Worm (Caenorhabditis elegans): ENCODE results near the gene ZK632.14.

DNA sequence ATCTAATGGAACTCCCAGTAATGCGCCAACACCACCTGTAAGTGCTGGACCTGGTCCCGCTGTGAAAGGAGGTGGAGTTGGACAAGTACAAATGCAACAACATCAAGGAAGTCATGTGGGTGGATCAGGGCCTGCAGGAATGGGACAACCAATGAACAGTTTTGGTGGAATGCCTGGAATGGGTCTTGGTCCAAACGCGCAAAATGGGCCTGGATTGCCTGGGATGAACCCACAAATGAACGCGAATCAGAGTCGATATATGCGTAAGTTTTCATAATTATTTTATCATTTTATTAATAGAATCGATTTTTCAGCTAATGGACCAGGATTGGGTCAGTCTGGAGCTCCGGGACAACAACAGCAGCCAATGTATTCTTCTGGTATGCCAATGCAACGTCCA, 40.9 kb upstream of the ZK632.14 start:
- TF ChIP-seq Y67H2A.10 (GFP tag; conservative IDR thresholded peaks at IDR 0.05) (no peak), him-1 (tag; optimal IDR thresholded peaks at IDR 0.05) (no peak), T26A5.8 (tag; optimal IDR thresholded peaks at IDR 0.05) (no peak), fkh-3 (tag; optimal IDR thresholded peaks at IDR 0.05) (no peak), snpc-4 (GFP tag; optimal IDR thresholded peaks at IDR 0.05) (no peak), snpc-4 (tag; optimal IDR thresholded peaks at IDR 0.05) (no peak), dox-1 (GFP tag; IDR thresholded peaks at IDR 0.05) (no peak), aptf-3 (GFP tag; IDR thresholded peaks at IDR 0.05) (no peak), madf-8 (GFP tag; conservative IDR thresholded peaks at IDR 0.05) (no peak), F22D6.2 (tag; optimal IDR thresholded peaks at IDR 0.05) (no peak), lir-1 (GFP tag; conservative IDR thresholded peaks at IDR 0.05) (no peak), cebp-2 (GFP tag; IDR thresholded peaks at IDR 0.05) (no peak)
